Worm (Caenorhabditis elegans) whole organism, L3 larva: ENCODE data around the gene Y54F10BM.23.

ENCODE experiments used
- R02D3.7 ChIP-seq: fragments of 150-350 bp; optimal IDR thresholded peaks from 2 replicates; lab custom pipeline; 2014; ENCODE audit warnings: missing biosample characterization, missing genetic modification characterization
- aly-2 ChIP-seq: fragments of 150-350 bp; optimal IDR thresholded peaks from 2 replicates; lab custom pipeline; 2014; ENCODE audit warnings: missing biosample characterization, missing genetic modification characterization
- ama-1 ChIP-seq: fragments of 150-350 bp; optimal IDR thresholded peaks from 2 replicates; lab custom pipeline; 2018
- ceh-16 ChIP-seq: sonication (generic microtip); optimal IDR thresholded peaks from 2 replicates; lab custom pipeline; 2017; ENCODE audit warnings: missing biosample characterization, missing genetic modification characterization
- ceh-28 ChIP-seq: fragments of 150-350 bp; optimal IDR thresholded peaks from 2 replicates; lab custom pipeline; 2014; ENCODE audit warnings: missing biosample characterization, missing genetic modification reagents, missing genetic modification characterization
- ceh-9 ChIP-seq: sonication (generic microtip); optimal IDR thresholded peaks from 2 replicates; lab custom pipeline; 2018; ENCODE audit warnings: missing biosample characterization, missing genetic modification characterization
- daf-12 ChIP-seq: fragments of 150-350 bp; optimal IDR thresholded peaks from 2 replicates; lab custom pipeline; 2014; ENCODE audit warnings: missing biosample characterization, missing genetic modification reagents, missing genetic modification characterization
- elt-1 ChIP-seq: fragments of 150-350 bp; optimal IDR thresholded peaks from 2 replicates; lab custom pipeline; 2014; ENCODE audit warnings: missing biosample characterization, missing genetic modification characterization
- elt-2 ChIP-seq: sonication (generic microtip); optimal IDR thresholded peaks from 2 replicates; lab custom pipeline; 2016; ENCODE audit warnings: missing genetic modification reagents, mild to moderate bottlenecking, missing genetic modification characterization, missing compliant biosample characterization
- elt-3 ChIP-seq, 3 experiments: fragments of 150-350 bp in 1 of 3; sonication (generic microtip) in 2 of 3; optimal IDR thresholded peaks; 2 replicates in 2 of 3; 4 replicates in 1 of 3; lab custom pipeline; 2014 to 2017; ENCODE audit warnings: missing biosample characterization in 3 of 3, missing genetic modification characterization in 3 of 3
- eor-1 ChIP-seq, 2 experiments: fragments of 150-350 bp; optimal IDR thresholded peaks; 2 replicates each; lab custom pipeline; 2014 to 2018; ENCODE audit warnings: missing biosample characterization in 2 of 2, missing genetic modification characterization in 2 of 2
- fkh-10 ChIP-seq: sonication (generic microtip); optimal IDR thresholded peaks from 2 replicates; lab custom pipeline; 2017; ENCODE audit warnings: missing biosample characterization, missing genetic modification reagents, missing genetic modification characterization
- fos-1 ChIP-seq: fragments of 150-350 bp; optimal IDR thresholded peaks from 2 replicates; lab custom pipeline; 2014; ENCODE audit warnings: missing biosample characterization, missing genetic modification characterization
- hmg-11 ChIP-seq: sonication (generic microtip); optimal IDR thresholded peaks from 2 replicates; lab custom pipeline; 2016; ENCODE audit warnings: missing genetic modification characterization, missing compliant biosample characterization
- jun-1 ChIP-seq: fragments of 150-350 bp; optimal IDR thresholded peaks from 2 replicates; lab custom pipeline; 2014; ENCODE audit warnings: missing biosample characterization, missing genetic modification reagents, missing genetic modification characterization
- lin-15B ChIP-seq: fragments of 150-350 bp; optimal IDR thresholded peaks from 2 replicates; lab custom pipeline; 2014; ENCODE audit warnings: missing biosample characterization, missing genetic modification characterization
- lin-39 ChIP-seq: fragments of 150-350 bp; optimal IDR thresholded peaks from 2 replicates; lab custom pipeline; 2018; ENCODE audit warnings: missing biosample characterization, missing genetic modification reagents, missing genetic modification characterization
- lsy-12 ChIP-seq: sonication (generic microtip); optimal IDR thresholded peaks from 2 replicates; lab custom pipeline; 2016; ENCODE audit warnings: mild to moderate bottlenecking, missing genetic modification characterization, missing compliant biosample characterization
- mdl-1 ChIP-seq: fragments of 150-350 bp; optimal IDR thresholded peaks from 2 replicates; lab custom pipeline; 2014; ENCODE audit warnings: missing biosample characterization, missing genetic modification characterization
- mml-1 ChIP-seq: fragments of 150-350 bp; sonication (generic microtip); optimal IDR thresholded peaks from 3 replicates; lab custom pipeline; 2014; ENCODE audit warnings: missing biosample characterization, missing genetic modification characterization
- nfya-1 ChIP-seq: sonication (generic microtip); optimal IDR thresholded peaks from 2 replicates; lab custom pipeline; 2017; ENCODE audit warnings: missing genetic modification characterization, mild to moderate bottlenecking, missing compliant biosample characterization, antibody characterized with exemption, moderate library complexity; ENCODE audit not compliant: insufficient read depth
- nhr-23 ChIP-seq: fragments of 150-350 bp; optimal IDR thresholded peaks from 2 replicates; lab custom pipeline; 2014; ENCODE audit warnings: missing biosample characterization, missing genetic modification reagents, missing genetic modification characterization
- nhr-237 ChIP-seq: fragments of 150-350 bp; optimal IDR thresholded peaks from 2 replicates; lab custom pipeline; 2014; ENCODE audit warnings: missing biosample characterization, missing genetic modification characterization
- nhr-25 ChIP-seq: sonication (generic microtip); optimal IDR thresholded peaks from 2 replicates; lab custom pipeline; 2017; ENCODE audit warnings: missing biosample characterization, missing genetic modification characterization
- nhr-28 ChIP-seq: fragments of 150-350 bp; optimal IDR thresholded peaks from 2 replicates; lab custom pipeline; 2014; ENCODE audit warnings: missing biosample characterization, missing genetic modification characterization
- nhr-67 ChIP-seq: fragments of 150-350 bp; optimal IDR thresholded peaks from 2 replicates; lab custom pipeline; 2014; ENCODE audit warnings: missing biosample characterization, missing genetic modification characterization
- nhr-77 ChIP-seq: fragments of 150-350 bp; optimal IDR thresholded peaks from 2 replicates; lab custom pipeline; 2014; ENCODE audit warnings: missing biosample characterization, missing genetic modification characterization
- pha-4 ChIP-seq: fragments of 150-350 bp; optimal IDR thresholded peaks from 2 replicates; lab custom pipeline; 2014; ENCODE audit warnings: missing biosample characterization, missing genetic modification reagents, missing genetic modification characterization
- pqm-1 ChIP-seq: fragments of 150-350 bp; optimal IDR thresholded peaks from 2 replicates; lab custom pipeline; 2017; ENCODE audit warnings: missing biosample characterization, missing genetic modification characterization, inconsistent platforms
- sea-2 ChIP-seq: fragments of 150-350 bp; sonication (generic microtip); optimal IDR thresholded peaks from 4 replicates; lab custom pipeline; 2014; ENCODE audit warnings: missing biosample characterization, missing genetic modification reagents, missing genetic modification characterization
- skn-1 ChIP-seq: fragments of 150-350 bp; optimal IDR thresholded peaks from 2 replicates; lab custom pipeline; 2014; ENCODE audit warnings: missing biosample characterization, missing genetic modification characterization
- unc-39 ChIP-seq: sonication (generic microtip); optimal IDR thresholded peaks from 4 replicates; lab custom pipeline; 2017; ENCODE audit warnings: missing biosample characterization, missing genetic modification characterization
- zag-1 ChIP-seq: fragments of 150-350 bp; optimal IDR thresholded peaks from 2 replicates; lab custom pipeline; 2014; ENCODE audit warnings: missing biosample characterization, missing genetic modification characterization
- ztf-11 ChIP-seq: fragments of 150-350 bp; optimal IDR thresholded peaks from 2 replicates; lab custom pipeline; 2014; ENCODE audit warnings: missing biosample characterization, missing genetic modification characterization

The Y54F10BM.23 gene

DNA sequence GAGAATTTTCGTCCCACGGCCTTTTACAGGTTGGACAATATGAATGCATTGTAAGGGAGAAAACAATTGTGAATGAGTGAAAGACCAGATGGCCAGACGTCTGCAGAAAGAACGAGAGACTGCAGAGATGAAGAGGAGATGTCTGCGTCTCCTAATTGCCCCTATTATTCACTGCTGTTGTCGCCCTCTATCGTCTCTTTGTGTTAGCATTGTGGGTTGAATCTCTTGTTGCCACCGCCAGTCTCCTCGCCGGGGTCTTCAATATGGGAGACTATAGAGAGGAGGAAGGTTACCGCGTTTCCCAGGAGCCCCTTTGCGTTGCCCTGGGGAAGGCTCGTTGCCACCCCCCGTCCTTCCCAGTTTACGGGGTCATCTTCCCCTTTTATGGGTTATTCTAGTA lies 25.5 kb upstream of the Y54F10BM.23 start, which contains the start of gene Y54F10BM.9:
TSS of gene Y54F10BM.9 (minus strand) at position 61 of the 400 bp plus-strand sequence.
- TF ChIP-seq elt-1 (no peak), aly-2 (tag; lab: Kevin White, UChicago) (no peak), ztf-11 (no peak), sea-2 (GFP tag; lab: Kevin White, UChicago) (no peak), lin-39 (tag; lab: Kevin White, UChicago) (no peak), nhr-23 (no peak), pha-4 (peak; percentile 61), hmg-11 (tag; lab: Kevin White, UChicago) (peak; percentile 63), lsy-12 (no peak), ceh-28 (tag; lab: Kevin White, UChicago) (peak; percentile 19), nhr-25 (tag; lab: Kevin White, UChicago) (peak; percentile 3), zag-1 (tag; lab: Kevin White, UChicago) (no peak), nhr-28 (tag; lab: Kevin White, UChicago) (no peak), nfya-1 (tag; lab: Kevin White, UChicago) (peak; percentile 56), nhr-67 (tag; lab: Kevin White, UChicago) (no peak)

DNA sequence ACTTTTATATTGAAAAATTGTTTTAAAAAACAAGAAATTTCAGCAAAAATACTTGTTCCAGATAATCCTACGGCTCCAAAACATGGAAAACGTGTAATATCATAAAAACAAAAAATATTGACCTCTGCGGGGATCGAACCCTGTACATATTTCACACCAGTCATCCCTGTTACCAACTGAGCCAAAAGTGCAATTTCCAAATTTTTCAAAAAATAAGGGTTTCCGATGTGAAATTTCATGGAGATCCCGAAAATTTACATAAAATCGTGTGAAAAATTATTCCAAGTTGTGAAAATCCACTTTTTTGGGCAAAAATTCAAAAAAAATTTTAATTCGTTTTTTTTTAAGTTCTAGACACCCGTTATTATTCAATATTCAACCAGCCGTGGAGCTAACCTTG lies 24.8 kb upstream of the Y54F10BM.23 start:
- no peak for TF ChIP-seq nhr-237 (tag; lab: Kevin White, UChicago)
- no peak for TF ChIP-seq zag-1 (tag; lab: Kevin White, UChicago)
- TF ChIP-seq unc-39 (tag; lab: Kevin White, UChicago): no peak
- no peak for TF ChIP-seq pha-4

DNA sequence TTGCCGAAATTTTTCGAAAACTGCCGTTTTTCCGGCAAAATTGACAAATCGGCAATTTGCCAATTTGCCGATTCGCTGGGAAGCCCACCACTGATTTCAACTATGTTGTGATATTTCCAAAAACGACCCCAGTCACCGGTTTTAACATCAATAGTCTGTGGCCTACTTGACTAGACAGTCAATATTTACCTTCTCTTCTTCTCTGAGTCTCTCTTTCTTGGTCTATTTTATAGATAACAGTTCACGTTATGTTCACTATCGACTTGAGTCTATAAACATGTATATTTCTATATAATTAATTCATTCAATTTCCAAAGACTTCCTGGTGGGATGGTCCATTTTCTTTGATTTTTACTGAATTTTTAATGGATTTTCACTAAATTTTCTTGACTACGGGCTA lies 15.4 kb upstream of the Y54F10BM.23 start:
- TF ChIP-seq elt-1: no peak
- peak; percentile 64 for TF ChIP-seq elt-2 (tag; lab: Kevin White, UChicago)
- peak; percentile 69 for TF ChIP-seq pqm-1 (tag; lab: Kevin White, UChicago)
- TF ChIP-seq mdl-1 (tag; lab: Kevin White, UChicago): no peak
- TF ChIP-seq daf-12 (tag; lab: Kevin White, UChicago): no peak
- TF ChIP-seq unc-39 (tag; lab: Kevin White, UChicago): no peak
- no peak for TF ChIP-seq skn-1 (tag; lab: Kevin White, UChicago)
- TF ChIP-seq pha-4: peak; percentile 99
- no peak for TF ChIP-seq nhr-77 (tag; lab: Kevin White, UChicago)
- TF ChIP-seq lin-15B: no peak
- TF ChIP-seq ceh-28 (tag; lab: Kevin White, UChicago): no peak
- no peak for TF ChIP-seq lin-39 (tag; lab: Kevin White, UChicago)
- no peak for TF ChIP-seq fos-1
- no peak for TF ChIP-seq hmg-11 (tag; lab: Kevin White, UChicago)
- no peak for TF ChIP-seq ama-1 (lab: Kevin White, UChicago)
- TF ChIP-seq zag-1 (tag; lab: Kevin White, UChicago): no peak
- no peak for TF ChIP-seq ztf-11
- TF ChIP-seq eor-1 (tag; optimal IDR thresholded peaks at IDR 0.05; lab: Kevin White, UChicago): no peak
- TF ChIP-seq elt-3 (tag; optimal IDR thresholded peaks at IDR 0.05; lab: Kevin White, UChicago): no peak
- TF ChIP-seq mml-1 (tag; lab: Kevin White, UChicago): no peak
- TF ChIP-seq jun-1 (tag; lab: Kevin White, UChicago): no peak
- TF ChIP-seq nfya-1 (tag; lab: Kevin White, UChicago): no peak
- TF ChIP-seq fkh-10 (GFP tag; lab: Kevin White, UChicago): no peak
- no peak for TF ChIP-seq R02D3.7

DNA sequence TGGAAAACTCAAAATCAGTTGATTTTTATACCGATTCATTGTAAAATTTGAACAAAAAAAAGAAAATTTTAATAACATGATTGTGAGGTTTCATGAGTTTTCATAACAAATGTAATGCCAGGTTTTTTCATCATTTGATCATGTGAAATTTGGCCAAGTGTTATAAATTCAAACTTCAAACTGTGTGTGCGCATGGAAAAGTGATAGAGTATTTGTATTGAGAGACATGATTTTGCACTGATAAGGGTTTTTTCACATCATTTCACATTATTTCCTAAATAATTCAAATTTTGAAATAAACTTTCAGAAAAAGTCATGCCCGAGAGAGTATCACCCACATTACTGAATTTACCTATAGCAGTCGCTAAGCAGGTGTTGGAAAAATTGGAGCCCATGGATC lies 11.8 kb upstream of the Y54F10BM.23 start, which contains the start of gene fbxa-219:
TSS of gene fbxa-219 (plus strand) at position 277 of the 400 bp plus-strand sequence.
- TF ChIP-seq ceh-16 (tag; lab: Kevin White, UChicago): no peak
- peak; percentile 59 for TF ChIP-seq elt-2 (tag; lab: Kevin White, UChicago)
- peak; percentile 41 for TF ChIP-seq pqm-1 (tag; lab: Kevin White, UChicago)

DNA sequence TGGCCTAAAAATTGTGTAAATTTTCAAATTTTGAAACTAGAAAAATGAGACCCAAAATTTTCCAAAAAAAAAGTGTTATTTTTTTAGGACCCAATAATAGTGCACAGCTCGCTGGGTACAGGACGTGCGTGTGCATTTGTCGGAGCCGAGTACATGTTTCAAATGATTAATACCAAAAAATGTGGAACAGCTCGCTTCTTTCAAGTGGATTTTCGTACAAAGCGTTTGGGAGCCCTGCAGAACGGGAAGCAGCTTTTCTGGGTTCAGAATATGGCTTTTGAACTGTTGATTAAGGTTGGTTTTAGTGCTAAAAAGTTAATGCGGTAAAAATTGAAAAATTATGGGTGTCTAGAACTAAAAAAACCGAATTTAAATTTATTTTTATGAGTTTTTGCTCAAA lies 8.9 kb upstream of the Y54F10BM.23 start:
- no peak for TF ChIP-seq elt-1
- TF ChIP-seq ceh-28 (tag; lab: Kevin White, UChicago): no peak
- no peak for TF ChIP-seq ceh-9 (tag; lab: Kevin White, UChicago)
- TF ChIP-seq hmg-11 (tag; lab: Kevin White, UChicago): no peak
- no peak for TF ChIP-seq zag-1 (tag; lab: Kevin White, UChicago)
- TF ChIP-seq lin-15B: no peak
